Worm (Caenorhabditis elegans) whole organism, L4 larva: ENCODE results near the gene F45F2.11.
A peak's percentile ranks its signal among the peaks of the same experiment; 100 is the strongest.

Source experiments
- F10B5.3 ChIP-seq: sonication (generic microtip); optimal IDR thresholded peaks from 2 replicates; lab custom pipeline; 2016; ENCODE audit warnings: mild to moderate bottlenecking, missing genetic modification characterization, missing compliant biosample characterization
- F37D6.2 ChIP-seq: sonication (generic microtip); optimal IDR thresholded peaks from 2 replicates; lab custom pipeline; 2016; ENCODE audit warnings: mild to moderate bottlenecking, missing genetic modification characterization, missing compliant biosample characterization
- Y105C5A.15 ChIP-seq: fragments of 200-800 bp; sonication (Bioruptor generic); IDR thresholded peaks from 2 replicates; pipeline ENCODE4 v1.3.6; 2022; ENCODE audit warnings: missing genetic modification characterization, missing compliant biosample characterization
- Y48G9A.11 ChIP-seq: fragments of 200-800 bp; sonication (Bioruptor generic); IDR thresholded peaks from 2 replicates; pipeline ENCODE4 v1.3.6; 2022; ENCODE audit warnings: missing genetic modification reagents, missing genetic modification characterization, missing compliant biosample characterization
- Y75B8A.6 ChIP-seq: fragments of 200-800 bp; sonication (Bioruptor generic); IDR thresholded peaks from 2 replicates; pipeline ENCODE4 v1.3.6; 2022; ENCODE audit warnings: missing genetic modification reagents, missing genetic modification characterization, missing compliant biosample characterization
- ZK546.5 ChIP-seq, 2 experiments: sonication (generic microtip); optimal IDR thresholded peaks; 2 replicates each; lab custom pipeline; 2017; ENCODE audit warnings: missing biosample characterization in 2 of 2, missing genetic modification characterization in 2 of 2
- aha-1 ChIP-seq: fragments of 150-350 bp; peaks from one replicate; lab custom pipeline; 2014; ENCODE audit warnings: missing biosample characterization, missing genetic modification characterization
- ama-1 ChIP-seq: fragments of 150-350 bp; optimal IDR thresholded peaks from 2 replicates; lab custom pipeline; 2014; ENCODE audit warnings: inconsistent platforms, mixed read lengths
- ceh-20 ChIP-seq: fragments of 200-800 bp; sonication (Bioruptor generic); IDR thresholded peaks from 2 replicates; pipeline ENCODE4 v1.3.6; 2022; ENCODE audit warnings: missing genetic modification reagents, missing genetic modification characterization, missing compliant biosample characterization
- ceh-28 ChIP-seq: fragments of 150-350 bp; optimal IDR thresholded peaks from 2 replicates; lab custom pipeline; 2014; ENCODE audit warnings: missing biosample characterization, missing genetic modification reagents, missing genetic modification characterization
- ceh-44 ChIP-seq: fragments of 200-800 bp; sonication (Bioruptor generic); IDR thresholded peaks from 2 replicates; pipeline ENCODE4 v1.3.6; 2022; ENCODE audit warnings: missing genetic modification reagents, missing genetic modification characterization, missing compliant biosample characterization
- ceh-82 ChIP-seq: sonication (generic microtip); optimal IDR thresholded peaks from 2 replicates; lab custom pipeline; 2017; ENCODE audit warnings: missing biosample characterization, missing genetic modification characterization
- ces-1 ChIP-seq: fragments of 150-350 bp; sonication (generic microtip); optimal IDR thresholded peaks from 4 replicates; lab custom pipeline; 2014; ENCODE audit warnings: missing biosample characterization, missing genetic modification reagents, missing genetic modification characterization
- ctbp-1 ChIP-seq: fragments of 200-800 bp; sonication (Bioruptor generic); IDR thresholded peaks from 2 replicates; pipeline ENCODE4 v1.3.6; 2022; ENCODE audit warnings: missing genetic modification reagents, missing genetic modification characterization, missing compliant biosample characterization
- daf-12 ChIP-seq: fragments of 150-350 bp; optimal IDR thresholded peaks from 2 replicates; lab custom pipeline; 2014; ENCODE audit warnings: missing biosample characterization, missing genetic modification reagents, missing genetic modification characterization
- daf-16 ChIP-seq, 3 experiments: sonication (generic microtip); optimal IDR thresholded peaks; 2 replicates each; lab custom pipeline; 2016 to 2017; ENCODE audit warnings: missing genetic modification characterization in 3 of 3, missing genetic modification reagents in 3 of 3, mild to moderate bottlenecking in 2 of 3, missing compliant biosample characterization in 2 of 3, missing biosample characterization in 1 of 3, moderate library complexity in 1 of 3
- daf-19 ChIP-seq: fragments of 200-800 bp; sonication (Bioruptor generic); conservative IDR thresholded peaks from 2 replicates; pipeline ENCODE4 v1.3.6; 2022; ENCODE audit warnings: missing genetic modification characterization, missing compliant biosample characterization
- dmd-6 ChIP-seq: fragments of 200-800 bp; sonication (Bioruptor generic); IDR thresholded peaks from 2 replicates; pipeline ENCODE4 v1.3.6; 2022; ENCODE audit warnings: missing genetic modification reagents, missing genetic modification characterization, missing compliant biosample characterization
- dmd-8 ChIP-seq: fragments of 200-800 bp; sonication (Bioruptor generic); IDR thresholded peaks from 2 replicates; pipeline ENCODE4 v1.3.6; 2022; ENCODE audit warnings: missing genetic modification characterization, missing compliant biosample characterization
- dmd-9 ChIP-seq: fragments of 200-800 bp; sonication (Bioruptor generic); IDR thresholded peaks from 2 replicates; pipeline ENCODE4 v1.3.6; 2022; ENCODE audit warnings: missing genetic modification reagents, missing genetic modification characterization, missing compliant biosample characterization
- dpl-1 ChIP-seq: fragments of 150-350 bp; optimal IDR thresholded peaks from 2 replicates; lab custom pipeline; 2014; ENCODE audit warnings: missing biosample characterization, missing genetic modification reagents, missing genetic modification characterization
- egl-27 ChIP-seq: sonication (generic microtip); optimal IDR thresholded peaks from 3 replicates; lab custom pipeline; 2017; ENCODE audit warnings: missing biosample characterization, missing genetic modification reagents, missing genetic modification characterization
- fkh-10 ChIP-seq: fragments of 150-350 bp; optimal IDR thresholded peaks from 2 replicates; lab custom pipeline; 2014; ENCODE audit warnings: missing biosample characterization, missing genetic modification reagents, missing genetic modification characterization
- fos-1 ChIP-seq: fragments of 150-350 bp; optimal IDR thresholded peaks from 2 replicates; lab custom pipeline; 2014; ENCODE audit warnings: missing biosample characterization, missing genetic modification characterization
- hmg-1.1 ChIP-seq: fragments of 200-800 bp; sonication (Bioruptor generic); IDR thresholded peaks from 2 replicates; pipeline ENCODE4 v1.3.6; 2022; ENCODE audit warnings: missing genetic modification reagents, missing genetic modification characterization, missing compliant biosample characterization
- lsy-2 ChIP-seq, 2 experiments: fragments of 150-350 bp in 1 of 2; sonication (generic microtip) in 1 of 2; optimal IDR thresholded peaks; 2 replicates each; lab custom pipeline; 2014 to 2017; ENCODE audit warnings: missing biosample characterization in 2 of 2, missing genetic modification characterization in 2 of 2
- madf-5 ChIP-seq, 2 experiments: fragments of 200-800 bp; sonication (Bioruptor generic); IDR thresholded peaks; 2 replicates each; pipeline ENCODE4 v1.3.6; 2022; ENCODE audit warnings: missing compliant biosample characterization in 2 of 2, missing genetic modification characterization in 2 of 2
- mdl-1 ChIP-seq, 2 experiments: fragments of 150-350 bp in 1 of 2; sonication (generic microtip) in 1 of 2; optimal IDR thresholded peaks; 2 replicates each; lab custom pipeline; 2014 to 2017; ENCODE audit warnings: missing biosample characterization in 2 of 2, missing genetic modification characterization in 2 of 2
- mdt-29 ChIP-seq: fragments of 200-800 bp; sonication (Bioruptor generic); IDR thresholded peaks from 2 replicates; pipeline ENCODE4 v1.3.6; 2022; ENCODE audit warnings: missing genetic modification reagents, missing genetic modification characterization, missing compliant biosample characterization
- mep-1 ChIP-seq: fragments of 150-350 bp; sonication (generic microtip); optimal IDR thresholded peaks from 3 replicates; lab custom pipeline; 2014; ENCODE audit warnings: missing biosample characterization, missing genetic modification characterization
- mes-2 ChIP-seq: sonication (generic microtip); optimal IDR thresholded peaks from 2 replicates; lab custom pipeline; 2016; ENCODE audit warnings: missing genotype, mild to moderate bottlenecking, missing genetic modification characterization, missing compliant biosample characterization; ENCODE audit not compliant: poor library complexity, severe bottlenecking
- mxl-2 ChIP-seq: fragments of 200-800 bp; sonication (Bioruptor generic); conservative IDR thresholded peaks from 2 replicates; pipeline ENCODE4 v1.3.6; 2022; ENCODE audit warnings: missing genetic modification reagents, missing genetic modification characterization, missing compliant biosample characterization
- nhr-10 ChIP-seq: fragments of 150-350 bp; optimal IDR thresholded peaks from 2 replicates; lab custom pipeline; 2014; ENCODE audit warnings: missing biosample characterization, missing genetic modification characterization
- nhr-11 ChIP-seq: fragments of 150-350 bp; optimal IDR thresholded peaks from 2 replicates; lab custom pipeline; 2014; ENCODE audit warnings: missing biosample characterization, missing genetic modification characterization
- nhr-111 ChIP-seq: fragments of 200-800 bp; sonication (Bioruptor generic); optimal IDR thresholded peaks from 2 replicates; lab custom pipeline; 2018; ENCODE audit warnings: mild to moderate bottlenecking, missing genetic modification characterization, missing compliant biosample characterization
- nhr-237 ChIP-seq: sonication (generic microtip); optimal IDR thresholded peaks from 2 replicates; lab custom pipeline; 2017; ENCODE audit warnings: missing biosample characterization, missing genetic modification characterization
- nhr-28 ChIP-seq: fragments of 150-350 bp; optimal IDR thresholded peaks from 2 replicates; lab custom pipeline; 2014; ENCODE audit warnings: missing biosample characterization, missing genetic modification characterization
- nhr-41 ChIP-seq: fragments of 200-800 bp; sonication (Bioruptor generic); IDR thresholded peaks from 2 replicates; pipeline ENCODE4 v1.3.6; 2022; ENCODE audit warnings: missing genetic modification reagents, missing genetic modification characterization, missing compliant biosample characterization
- nhr-6 ChIP-seq: fragments of 150-350 bp; optimal IDR thresholded peaks from 2 replicates; lab custom pipeline; 2014; ENCODE audit warnings: missing biosample characterization, missing genetic modification characterization
- nhr-77 ChIP-seq: fragments of 150-350 bp; optimal IDR thresholded peaks from 2 replicates; lab custom pipeline; 2014; ENCODE audit warnings: missing biosample characterization, missing genetic modification characterization
- php-3 ChIP-seq: fragments of 200-800 bp; sonication (Bioruptor generic); IDR thresholded peaks from 2 replicates; pipeline ENCODE4 v1.3.6; 2022; ENCODE audit warnings: missing genetic modification reagents, missing genetic modification characterization, missing compliant biosample characterization
- rbr-2 ChIP-seq: sonication (generic microtip); optimal IDR thresholded peaks from 2 replicates; lab custom pipeline; 2016; ENCODE audit warnings: missing genotype, missing genetic modification characterization, missing compliant biosample characterization
- sdz-12 ChIP-seq: fragments of 200-800 bp; sonication (Bioruptor generic); optimal IDR thresholded peaks from 2 replicates; lab custom pipeline; 2018; ENCODE audit warnings: mild to moderate bottlenecking, missing genetic modification characterization, missing compliant biosample characterization
- set-16 ChIP-seq: fragments of 200-800 bp; sonication (Bioruptor generic); IDR thresholded peaks from 2 replicates; pipeline ENCODE4 v1.3.6; 2022; ENCODE audit warnings: missing genetic modification reagents, missing genetic modification characterization, missing compliant biosample characterization
- skn-1 ChIP-seq: fragments of 150-350 bp; optimal IDR thresholded peaks from 2 replicates; lab custom pipeline; 2014; ENCODE audit warnings: missing biosample characterization, missing genetic modification characterization
- snpc-4 ChIP-seq: fragments of 150-350 bp; optimal IDR thresholded peaks from 2 replicates; lab custom pipeline; 2014; ENCODE audit warnings: missing biosample characterization, missing genetic modification characterization
- tag-97 ChIP-seq: fragments of 200-800 bp; sonication (Bioruptor generic); IDR thresholded peaks from 2 replicates; pipeline ENCODE4 v1.3.6; 2022; ENCODE audit warnings: missing genetic modification characterization, missing compliant biosample characterization
- unc-130 ChIP-seq: sonication (generic microtip); optimal IDR thresholded peaks from 2 replicates; lab custom pipeline; 2016; ENCODE audit warnings: missing genetic modification reagents, missing genetic modification characterization, missing compliant biosample characterization
- unc-62 ChIP-seq, 3 experiments: fragments of 150-350 bp in 1 of 3; sonication (generic microtip); optimal IDR thresholded peaks in 2 of 3; peaks in 1 of 3; 1 replicate in 1 of 3; 2 replicates in 2 of 3; lab custom pipeline; 2014 to 2017; ENCODE audit warnings: missing biosample characterization in 3 of 3, missing genetic modification characterization in 3 of 3, missing genetic modification reagents in 3 of 3, missing genotype in 1 of 3
- vab-7 ChIP-seq: fragments of 200-800 bp; sonication (Bioruptor generic); IDR thresholded peaks from 2 replicates; pipeline ENCODE4 v1.3.6; 2022; ENCODE audit warnings: missing genetic modification reagents, missing genetic modification characterization, missing compliant biosample characterization
- zfp-2 ChIP-seq: sonication (generic microtip); optimal IDR thresholded peaks from 2 replicates; lab custom pipeline; 2016; ENCODE audit warnings: mild to moderate bottlenecking, missing genetic modification characterization, missing compliant biosample characterization
- zfp-3 ChIP-seq: fragments of 200-800 bp; sonication (Bioruptor generic); conservative IDR thresholded peaks from 2 replicates; pipeline ENCODE4 v1.3.6; 2022; ENCODE audit warnings: missing genetic modification reagents, missing genetic modification characterization, missing compliant biosample characterization

Gene F45F2.11

ce11 chrV:8518283-8518682, 2.4 kb downstream of the F45F2.11 start:
- TF ChIP-seq nhr-28 (tag; lab: Kevin White, UChicago) (peak; percentile 11), mep-1 (tag; lab: Kevin White, UChicago) (no peak), dpl-1 (GFP tag; lab: Kevin White, UChicago) (peak; percentile 18), unc-130 (no peak), Y105C5A.15 (no peak), set-16 (GFP tag; lab: Robert Waterston, UW) (no peak), sdz-12 (GFP tag; lab: Kevin White, UChicago) (no peak), daf-16 (GFP tag; optimal IDR thresholded peaks at IDR 0.05; lab: Kevin White, UChicago) (no peak), daf-16 (tag; optimal IDR thresholded peaks at IDR 0.05; lab: Kevin White, UChicago) (no peak), mes-2 (tag; lab: Kevin White, UChicago) (peak; percentile 39), nhr-6 (no peak), nhr-77 (tag; lab: Kevin White, UChicago) (no peak), skn-1 (no peak), daf-12 (tag; lab: Kevin White, UChicago) (no peak), nhr-10 (no peak), unc-62 (GFP tag; optimal IDR thresholded peaks at IDR 0.05 in 1 of 2; lab: Kevin White, UChicago) (peak in 1 of 2 experiments; percentile 97), unc-62 (tag; optimal IDR thresholded peaks at IDR 0.05; lab: Kevin White, UChicago) (no peak), dmd-9 (GFP tag; lab: Robert Waterston, UW) (no peak), ceh-82 (tag; lab: Kevin White, UChicago) (no peak), F10B5.3 (no peak), dmd-8 (GFP tag; lab: Robert Waterston, UW) (no peak), fos-1 (no peak), mdl-1 (tag; optimal IDR thresholded peaks at IDR 0.05; lab: Kevin White, UChicago) (peak in 1 of 2 experiments; percentile 53), F37D6.2 (tag; lab: Kevin White, UChicago) (no peak), madf-5 (GFP tag; IDR thresholded peaks at IDR 0.05; lab: Robert Waterston, UW) (no peak), ama-1 (no peak), php-3 (GFP tag; lab: Robert Waterston, UW) (no peak), zfp-3 (no peak), vab-7 (GFP tag; lab: Robert Waterston, UW) (no peak), ceh-28 (tag; lab: Kevin White, UChicago) (no peak), nhr-11 (tag; lab: Kevin White, UChicago) (peak; percentile 44), Y48G9A.11 (GFP tag; lab: Robert Waterston, UW) (no peak), fkh-10 (GFP tag; lab: Kevin White, UChicago) (no peak), nhr-41 (GFP tag; lab: Robert Waterston, UW) (no peak), Y75B8A.6 (GFP tag; lab: Robert Waterston, UW) (no peak), aha-1 (tag; lab: Kevin White, UChicago) (peak; percentile 93), dmd-6 (GFP tag; lab: Robert Waterston, UW) (0 out of 2 replicates have a peak, but pooled peaks have one; percentile 14), ceh-20 (GFP tag; lab: Robert Waterston, UW) (no peak), snpc-4 (tag; lab: Kevin White, UChicago) (no peak), rbr-2 (tag; lab: Kevin White, UChicago) (peak; percentile 59), nhr-111 (no peak), tag-97 (no peak), ces-1 (GFP tag; lab: Kevin White, UChicago) (no peak), lsy-2 (tag; optimal IDR thresholded peaks at IDR 0.05; lab: Kevin White, UChicago) (no peak), egl-27 (tag; lab: Kevin White, UChicago) (no peak), ZK546.5 (tag; optimal IDR thresholded peaks at IDR 0.05; lab: Kevin White, UChicago) (no peak), ceh-44 (GFP tag; lab: Robert Waterston, UW) (no peak), daf-19 (no peak), hmg-1.1 (peak; percentile 49; the same call in 1 of the 2 replicates), mxl-2 (GFP tag; lab: Robert Waterston, UW) (no peak), mdt-29 (GFP tag; lab: Robert Waterston, UW) (no peak), ctbp-1 (GFP tag; lab: Robert Waterston, UW) (no peak), zfp-2 (tag; lab: Kevin White, UChicago) (no peak), nhr-237 (tag; lab: Kevin White, UChicago) (no peak)
